Fruit fly (Drosophila melanogaster): Measurements from ENCODE around the gene Ucp4C.

The Ucp4C gene

dm6 chr2L:5975601-5976000, 7.2 kb downstream of the Ucp4C start (continued):
- TF ChIP-seq exex (tag; optimal IDR thresholded peaks at IDR 0.05): peak; percentile 54
- no peak for TF ChIP-seq chinmo (GFP tag; IDR thresholded peaks at IDR 0.05; ENCODE audit: partially characterized antibody)
- no peak for TF ChIP-seq CG4707 (GFP tag; optimal IDR thresholded peaks at IDR 0.05)
- TF ChIP-seq MESR4 (GFP tag; optimal IDR thresholded peaks at IDR 0.05): no peak
- no peak for TF ChIP-seq chm (GFP tag; IDR thresholded peaks at IDR 0.05)
- TF ChIP-seq seq (GFP tag; IDR thresholded peaks at IDR 0.05): no peak
- no peak for TF ChIP-seq luna (GFP tag; optimal IDR thresholded peaks at IDR 0.05)
- TF ChIP-seq Sry-δ (GFP tag; optimal IDR thresholded peaks at IDR 0.05): no peak
- TF ChIP-seq ttk (GFP tag; IDR thresholded peaks at IDR 0.05): no peak
- no peak for TF ChIP-seq CoRest (tag; optimal IDR thresholded peaks at IDR 0.05)
- no peak for TF ChIP-seq B-H2 (GFP tag; optimal IDR thresholded peaks at IDR 0.05)
- no peak for TF ChIP-seq CG2889 (GFP tag; IDR thresholded peaks at IDR 0.05)

dm6 chr2L:5977070-5977728, 8.8 kb downstream of the Ucp4C start:
- TF ChIP-seq CG18011 (GFP tag; optimal IDR thresholded peaks at IDR 0.05): peak; percentile 36
- TF ChIP-seq Fer1 (GFP tag; optimal IDR thresholded peaks at IDR 0.05): peak; percentile 48
- TF ChIP-seq CG12219 (GFP tag; optimal IDR thresholded peaks at IDR 0.05): no peak
- TF ChIP-seq Pdp1 (GFP tag; optimal IDR thresholded peaks at IDR 0.05): peak in 1 of 2 experiments; percentile 38
- TF ChIP-seq ttk (GFP tag; IDR thresholded peaks at IDR 0.05): no peak
- peak; percentile 37 for TF ChIP-seq ewg (GFP tag; optimal IDR thresholded peaks at IDR 0.05)
- peak; percentile 20 for TF ChIP-seq CG3065 (GFP tag; optimal IDR thresholded peaks at IDR 0.05)
- TF ChIP-seq CG12659 (GFP tag; optimal IDR thresholded peaks at IDR 0.05): peak; percentile 22
- no peak for TF ChIP-seq hb (GFP tag; IDR thresholded peaks at IDR 0.05; ENCODE audit: partially characterized antibody)
- TF ChIP-seq nom (GFP tag; optimal IDR thresholded peaks at IDR 0.05): peak; percentile 67
- peak in 1 of 2 experiments; percentile 75 for TF ChIP-seq crp (GFP tag; optimal IDR thresholded peaks at IDR 0.05)
- peak; percentile 15 for TF ChIP-seq wek (GFP tag; optimal IDR thresholded peaks at IDR 0.05)
- no peak for TF ChIP-seq repo (GFP tag; optimal IDR thresholded peaks at IDR 0.05)
- TF ChIP-seq Ada2b (GFP tag; IDR thresholded peaks at IDR 0.05): no peak
- TF ChIP-seq CG43689 (GFP tag; IDR thresholded peaks at IDR 0.05): no peak
- TF ChIP-seq Nf-YC (tag; optimal IDR thresholded peaks at IDR 0.05): peak; percentile 56
- peak; percentile 10 for TF ChIP-seq CG2712 (tag; optimal IDR thresholded peaks at IDR 0.05)
- peak; percentile 11 for TF ChIP-seq CG10274 (GFP tag; optimal IDR thresholded peaks at IDR 0.05)
- TF ChIP-seq lab (GFP tag; optimal IDR thresholded peaks at IDR 0.05): peak; percentile 58
- TF ChIP-seq lbe (GFP tag; optimal IDR thresholded peaks at IDR 0.05): peak; percentile 19
- TF ChIP-seq CG10209 (GFP tag; optimal IDR thresholded peaks at IDR 0.05): peak; percentile 5
- TF ChIP-seq CG2120 (GFP tag; optimal IDR thresholded peaks at IDR 0.05): peak; percentile 4
- TF ChIP-seq CG15479 (GFP tag; optimal IDR thresholded peaks at IDR 0.05): no peak
- 0 out of 2 replicates have a peak, but pooled peaks have one; percentile 3 for TF ChIP-seq onecut (GFP tag; IDR thresholded peaks at IDR 0.05)
- TF ChIP-seq pzg (GFP tag; optimal IDR thresholded peaks at IDR 0.05): peak; percentile 15
- TF ChIP-seq CG10543 (GFP tag; optimal IDR thresholded peaks at IDR 0.05): peak; percentile 51
- TF ChIP-seq GATAe (GFP tag; conservative IDR thresholded peaks at IDR 0.05): no peak
- TF ChIP-seq Ravus (GFP tag; IDR thresholded peaks at IDR 0.05): no peak
- TF ChIP-seq pros (GFP tag; optimal IDR thresholded peaks at IDR 0.05): peak; percentile 97
- TF ChIP-seq CG15269 (tag; optimal IDR thresholded peaks at IDR 0.05): no peak
- no peak for TF ChIP-seq CG3995 (GFP tag; optimal IDR thresholded peaks at IDR 0.05)
- TF ChIP-seq ken (GFP tag; IDR thresholded peaks at IDR 0.05): no peak
- peak; percentile 48 for TF ChIP-seq kay (GFP tag; optimal IDR thresholded peaks at IDR 0.05)
- peak; percentile 11 for TF ChIP-seq CG34376 (GFP tag; optimal IDR thresholded peaks at IDR 0.05)
- TF ChIP-seq scrt (GFP tag; optimal IDR thresholded peaks at IDR 0.05): peak; percentile 1
- TF ChIP-seq Deaf1 (tag; optimal IDR thresholded peaks at IDR 0.05): peak; percentile 64
- TF ChIP-seq CG13894 (tag; optimal IDR thresholded peaks at IDR 0.05): peak; percentile 18
